Worm (Caenorhabditis elegans): ENCODE results near the gene C06E1.1.

DNA sequence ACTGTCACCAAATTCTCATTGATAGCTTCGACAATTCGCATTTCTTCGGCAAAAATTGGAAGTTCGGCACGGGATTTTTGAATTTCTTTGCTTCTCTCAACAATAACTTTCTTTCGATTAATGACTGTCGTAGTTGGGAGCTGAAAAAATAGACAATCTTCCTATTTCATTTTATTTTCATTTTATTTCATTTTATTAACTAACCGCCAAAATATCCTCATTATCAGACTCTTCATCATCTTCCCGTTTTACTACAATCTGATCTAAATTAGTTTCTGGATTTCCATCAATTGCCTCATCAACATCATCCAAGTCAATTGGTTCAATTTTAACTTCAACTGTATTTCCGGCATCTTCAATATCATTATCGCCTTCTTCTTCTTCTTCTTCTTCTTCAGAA lies 7.9 kb downstream of the C06E1.1 start:
- TF ChIP-seq nfya-1 (tag; optimal IDR thresholded peaks at IDR 0.05) (no peak), nhr-11 (tag; optimal IDR thresholded peaks at IDR 0.05) (no peak), fax-1 (tag; optimal IDR thresholded peaks at IDR 0.05) (no peak), gmeb-2 (tag; optimal IDR thresholded peaks at IDR 0.05) (no peak)
